Fruit fly (Drosophila melanogaster) whole organism, embryonic: ENCODE results near the gene Ugt37C2.
A peak's percentile ranks its signal among the peaks of the same experiment; 100 is the strongest.

Experiments
- Adf1 ChIP-seq: fragments of 200-800 bp; sonication (Bioruptor generic); IDR thresholded peaks from 2 replicates; pipeline ENCODE4 v1.3.6; 2022; ENCODE audit warnings: missing biosample characterization, missing genetic modification characterization
- Bdp1 ChIP-seq: fragments of 200-800 bp; sonication (Bioruptor generic); optimal IDR thresholded peaks from 3 replicates; lab custom pipeline; 2016; ENCODE audit warnings: missing biosample characterization, missing genetic modification characterization
- Bgb ChIP-seq: fragments of 200-800 bp; sonication (Bioruptor generic); IDR thresholded peaks from 2 replicates; pipeline ENCODE4 v1.3.6; 2022; ENCODE audit warnings: missing biosample characterization, missing genetic modification characterization; ENCODE audit not compliant: partially characterized antibody
- Blimp-1 ChIP-seq: fragments of 200-800 bp; sonication (Bioruptor generic); optimal IDR thresholded peaks from 3 replicates; lab custom pipeline; 2018; ENCODE audit warnings: missing biosample characterization, missing genetic modification characterization, mild to moderate bottlenecking, moderate library complexity, missing genetic modification reagents
- C15 ChIP-seq: fragments of 200-800 bp; sonication (Bioruptor generic); IDR thresholded peaks from 3 replicates; pipeline ENCODE4 v1.3.6; 2022; ENCODE audit warnings: missing biosample characterization, missing genetic modification characterization
- CG17361 ChIP-seq: fragments of 200-800 bp; sonication (Bioruptor generic); IDR thresholded peaks from 3 replicates; pipeline ENCODE4 v1.3.6; 2022; ENCODE audit warnings: missing biosample characterization, missing genetic modification characterization
- CG17385 ChIP-seq: fragments of 200-800 bp; sonication (Bioruptor generic); optimal IDR thresholded peaks from 3 replicates; lab custom pipeline; 2018; ENCODE audit warnings: missing biosample characterization, mild to moderate bottlenecking, missing genetic modification characterization
- CG17912 ChIP-seq: fragments of 200-800 bp; sonication (Bioruptor generic); optimal IDR thresholded peaks from 2 replicates; lab custom pipeline; 2018; ENCODE audit warnings: missing biosample characterization, mild to moderate bottlenecking, missing genetic modification characterization
- CG1832 ChIP-seq: fragments of 200-800 bp; sonication (Bioruptor generic); optimal IDR thresholded peaks from 2 replicates; lab custom pipeline; 2017; ENCODE audit warnings: missing biosample characterization, mild to moderate bottlenecking, missing genetic modification characterization, inconsistent platforms
- CG3281 ChIP-seq: fragments of 200-800 bp; sonication (Bioruptor generic); optimal IDR thresholded peaks from 3 replicates; lab custom pipeline; 2017; ENCODE audit warnings: missing biosample characterization, mild to moderate bottlenecking, missing genetic modification characterization
- CG42726 ChIP-seq: fragments of 200-800 bp; sonication (Bioruptor generic); IDR thresholded peaks from 2 replicates; pipeline ENCODE4 v1.3.6; 2022; ENCODE audit warnings: missing biosample characterization, missing genetic modification characterization; ENCODE audit not compliant: partially characterized antibody
- CG6254 ChIP-seq: fragments of 200-800 bp; sonication (Bioruptor generic); optimal IDR thresholded peaks from 3 replicates; lab custom pipeline; 2017; ENCODE audit warnings: mild to moderate bottlenecking, missing biosample characterization, missing genetic modification reagents, missing genetic modification characterization
- CTCF ChIP-seq: fragments of 200-800 bp; sonication (Bioruptor generic); optimal IDR thresholded peaks from 2 replicates; lab custom pipeline; 2017; ENCODE audit warnings: missing biosample characterization, mild to moderate bottlenecking, missing genetic modification characterization, moderate library complexity
- E2f2 ChIP-seq: fragments of 200-800 bp; sonication (Bioruptor generic); IDR thresholded peaks from 2 replicates; pipeline ENCODE4 v1.3.6; 2022; ENCODE audit warnings: missing biosample characterization, missing genetic modification characterization
- Fer3 ChIP-seq: fragments of 200-800 bp; sonication (Bioruptor generic); optimal IDR thresholded peaks from 2 replicates; lab custom pipeline; 2018; ENCODE audit warnings: missing biosample characterization, mild to moderate bottlenecking, missing genetic modification characterization, moderate library complexity
- Jarid2 ChIP-seq: fragments of 200-800 bp; sonication (Bioruptor generic); optimal IDR thresholded peaks from 3 replicates; lab custom pipeline; 2017; ENCODE audit warnings: mild to moderate bottlenecking, missing biosample characterization, missing genetic modification reagents, missing genetic modification characterization
- Meics ChIP-seq: fragments of 200-800 bp; sonication (Bioruptor generic); optimal IDR thresholded peaks from 2 replicates; lab custom pipeline; 2017; ENCODE audit warnings: missing biosample characterization, mild to moderate bottlenecking, missing genetic modification characterization
- Optix ChIP-seq: fragments of 200-800 bp; sonication (Bioruptor generic); IDR thresholded peaks from 3 replicates; pipeline ENCODE4 v1.3.6; 2022; ENCODE audit warnings: missing biosample characterization, missing genetic modification characterization
- Spps ChIP-seq: fragments of 200-800 bp; sonication (Bioruptor generic); optimal IDR thresholded peaks from 2 replicates; lab custom pipeline; 2018; ENCODE audit warnings: missing biosample characterization, mild to moderate bottlenecking, missing genetic modification characterization
- bbx ChIP-seq: fragments of 200-800 bp; sonication (Bioruptor generic); IDR thresholded peaks from 2 replicates; pipeline ENCODE4 v1.3.6; 2022; ENCODE audit warnings: missing biosample characterization, missing genetic modification characterization; ENCODE audit not compliant: partially characterized antibody
- ewg ChIP-seq: fragments of 200-800 bp; sonication (Bioruptor generic); optimal IDR thresholded peaks from 3 replicates; lab custom pipeline; 2017; ENCODE audit warnings: mild to moderate bottlenecking, missing biosample characterization, missing genetic modification reagents, missing genetic modification characterization
- fd64A ChIP-seq: fragments of 200-800 bp; sonication (Bioruptor generic); optimal IDR thresholded peaks from 3 replicates; lab custom pipeline; 2018; ENCODE audit warnings: missing biosample characterization, mild to moderate bottlenecking, missing genetic modification characterization
- fd96Cb ChIP-seq: fragments of 200-800 bp; sonication (Bioruptor generic); optimal IDR thresholded peaks from 2 replicates; lab custom pipeline; 2018; ENCODE audit warnings: missing biosample characterization, mild to moderate bottlenecking, missing genetic modification characterization, moderate library complexity
- gfzf ChIP-seq: fragments of 200-800 bp; sonication (Bioruptor generic); optimal IDR thresholded peaks from 2 replicates; lab custom pipeline; 2016; ENCODE audit warnings: missing biosample characterization, mild to moderate bottlenecking, missing genetic modification characterization, moderate library complexity
- gsb-n ChIP-seq: fragments of 200-800 bp; sonication (Bioruptor generic); optimal IDR thresholded peaks from 3 replicates; lab custom pipeline; 2018; ENCODE audit warnings: missing biosample characterization, mild to moderate bottlenecking, missing genetic modification characterization
- hbn ChIP-seq: fragments of 200-800 bp; sonication (Bioruptor generic); IDR thresholded peaks from 2 replicates; pipeline ENCODE4 v1.3.6; 2022; ENCODE audit warnings: missing biosample characterization, missing genetic modification characterization; ENCODE audit not compliant: partially characterized antibody
- jing ChIP-seq: fragments of 200-800 bp; sonication (Bioruptor generic); optimal IDR thresholded peaks from 2 replicates; lab custom pipeline; 2018; ENCODE audit warnings: missing biosample characterization, mild to moderate bottlenecking, missing genetic modification characterization
- jumu ChIP-seq: fragments of 200-800 bp; sonication (Bioruptor generic); optimal IDR thresholded peaks from 3 replicates; lab custom pipeline; 2016; ENCODE audit warnings: missing biosample characterization, missing genetic modification characterization
- kah ChIP-seq: fragments of 200-800 bp; sonication (Bioruptor generic); optimal IDR thresholded peaks from 2 replicates; lab custom pipeline; 2018; ENCODE audit warnings: missing biosample characterization, mild to moderate bottlenecking, missing genetic modification characterization
- luna ChIP-seq: fragments of 200-800 bp; sonication (Bioruptor generic); optimal IDR thresholded peaks from 2 replicates; lab custom pipeline; 2016; ENCODE audit warnings: missing biosample characterization, missing genetic modification characterization
- nom ChIP-seq: fragments of 200-800 bp; sonication (Bioruptor generic); optimal IDR thresholded peaks from 2 replicates; lab custom pipeline; 2017; ENCODE audit warnings: missing biosample characterization, missing genetic modification characterization, mild to moderate bottlenecking, moderate library complexity, missing genetic modification reagents
- pan ChIP-seq, 4 experiments: fragments of >200 bp in 3 of 4; fragments of 200-800 bp in 1 of 4; sonication (Bioruptor generic) in 1 of 4; optimal IDR thresholded peaks in 3 of 4; IDR thresholded peaks in 1 of 4; 2 replicates each; pipeline versions ENCODE4 v1.3.6 to Lab custom; 2017 to 2022; ENCODE audit warnings: missing biosample characterization in 2 of 4, missing genetic modification characterization in 2 of 4, mixed read lengths in 1 of 4
- rib ChIP-seq: fragments of 200-800 bp; sonication (Bioruptor generic); IDR thresholded peaks from 2 replicates; pipeline ENCODE4 v1.3.6; 2022; ENCODE audit warnings: missing biosample characterization, missing genetic modification characterization
- shn ChIP-seq: fragments of 200-800 bp; sonication (Bioruptor generic); optimal IDR thresholded peaks from 3 replicates; lab custom pipeline; 2016; ENCODE audit warnings: missing biosample characterization, missing genetic modification characterization
- usp ChIP-seq: fragments of >200 bp; optimal IDR thresholded peaks from 2 replicates; lab custom pipeline; 2017; ENCODE audit warnings: missing biosample characterization, missing genetic modification characterization
- vvl ChIP-seq: fragments of 200-800 bp; sonication (Bioruptor generic); IDR thresholded peaks from 2 replicates; pipeline ENCODE4 v1.3.6; 2022; ENCODE audit warnings: missing biosample characterization, missing genetic modification characterization

Gene Ugt37C2

dm6 chr2L:16815989-16816749 lies 22.2 kb downstream of the Ugt37C2 start, which contains the start of gene mdy (continued):
- TF ChIP-seq Bdp1 (GFP tag; lab: Kevin White, UChicago) (peak; percentile 37), CG6254 (GFP tag; lab: Kevin White, UChicago) (no peak), shn (GFP tag; lab: Kevin White, UChicago) (peak; percentile 17), fd64A (GFP tag; lab: Kevin White, UChicago) (no peak), CG17912 (no peak), Fer3 (tag; lab: Kevin White, UChicago) (peak; percentile 18), jumu (GFP tag; lab: Kevin White, UChicago) (peak; percentile 8), C15 (no peak), gfzf (GFP tag; lab: Kevin White, UChicago) (no peak), CG3281 (GFP tag; lab: Kevin White, UChicago) (peak; percentile 33), E2f2 (GFP tag; lab: Robert Waterston, UW) (peak; percentile 92), Optix (GFP tag; lab: Robert Waterston, UW) (peak; percentile 26; the same call in 1 of the 3 replicates), Spps (tag; lab: Kevin White, UChicago) (no peak), CTCF (GFP tag; lab: Kevin White, UChicago) (peak; percentile 99), luna (GFP tag; lab: Kevin White, UChicago) (no peak), Adf1 (GFP tag; lab: Robert Waterston, UW) (no peak; the same call in 1 of the 2 replicates), CG17361 (GFP tag; lab: Robert Waterston, UW) (peak; percentile 70; the same call in 2 of the 3 replicates), nom (no peak), Meics (GFP tag; lab: Kevin White, UChicago) (peak; percentile 26), usp (GFP tag; lab: Kevin White, UChicago) (no peak), bbx (GFP tag; lab: Robert Waterston, UW) (peak; percentile 64), gsb-n (peak; percentile 36), CG1832 (GFP tag; lab: Kevin White, UChicago) (no peak), CG42726 (GFP tag; lab: Robert Waterston, UW) (0 out of 2 replicates have a peak, but pooled peaks have one; percentile 29), vvl (GFP tag; lab: Robert Waterston, UW) (peak; percentile 75), fd96Cb (peak; percentile 12)

- TF ChIP-seq Bgb (GFP tag; lab: Robert Waterston, UW) (0 out of 2 replicates have a peak, but pooled peaks have one; percentile 3), CG17385 (peak; percentile 33), hbn (0 out of 2 replicates have a peak, but pooled peaks have one; percentile 14), kah (peak; percentile 42), jing (GFP tag; lab: Kevin White, UChicago) (no peak), Jarid2 (GFP tag; lab: Kevin White, UChicago) (peak; percentile 84), pan (optimal IDR thresholded peaks at IDR 0.05; lab: Kevin White, UChicago) (no peak), pan (GFP tag; optimal IDR thresholded peaks at IDR 0.05 in 1 of 2, IDR thresholded peaks at IDR 0.05 in 1 of 2) (no peak), Blimp-1 (GFP tag; lab: Kevin White, UChicago) (peak; percentile 95), ewg (GFP tag; lab: Kevin White, UChicago) (no peak), rib (GFP tag; lab: Robert Waterston, UW) (no peak)
Observed at dm6 chr2L:16816750-16817087, 22.7 kb downstream of the Ugt37C2 start.
